Fruit fly (Drosophila melanogaster) whole organism, embryonic: ENCODE results near the gene Cda5.
A peak's percentile ranks its signal among the peaks of the same experiment; 100 is the strongest.

Experiments used
- Abd-B ChIP-seq: fragments of 200-800 bp; sonication (Bioruptor generic); optimal IDR thresholded peaks from 2 replicates; lab custom pipeline; 2018; ENCODE audit warnings: missing biosample characterization, mild to moderate bottlenecking, missing genetic modification characterization, moderate library complexity
- Bgb ChIP-seq: fragments of 200-800 bp; sonication (Bioruptor generic); IDR thresholded peaks from 2 replicates; pipeline ENCODE4 v1.3.6; 2022; ENCODE audit warnings: missing biosample characterization, missing genetic modification characterization; ENCODE audit not compliant: partially characterized antibody
- CG11398 ChIP-seq: fragments of 200-800 bp; sonication (Bioruptor generic); optimal IDR thresholded peaks from 2 replicates; lab custom pipeline; 2016; ENCODE audit warnings: missing biosample characterization, missing genetic modification characterization
- CG12769 ChIP-seq: fragments of 200-800 bp; sonication (Bioruptor generic); optimal IDR thresholded peaks from 2 replicates; lab custom pipeline; 2019; ENCODE audit warnings: missing biosample characterization, mild to moderate bottlenecking, missing genetic modification characterization, moderate library complexity
- CG13424 ChIP-seq: fragments of 200-800 bp; sonication (Bioruptor generic); optimal IDR thresholded peaks from 2 replicates; lab custom pipeline; 2019; ENCODE audit warnings: missing biosample characterization, mild to moderate bottlenecking, missing genetic modification characterization, moderate library complexity
- CG1529 ChIP-seq: fragments of 200-800 bp; sonication (Bioruptor generic); optimal IDR thresholded peaks from 3 replicates; lab custom pipeline; 2018; ENCODE audit warnings: missing biosample characterization, missing genetic modification characterization
- CG15514 ChIP-seq: fragments of 200-800 bp; sonication (Bioruptor generic); optimal IDR thresholded peaks from 3 replicates; lab custom pipeline; 2017; ENCODE audit warnings: missing biosample characterization, missing genetic modification characterization, mild to moderate bottlenecking, moderate library complexity, missing genetic modification reagents
- CG1603 ChIP-seq: fragments of 200-800 bp; sonication (Bioruptor generic); optimal IDR thresholded peaks from 2 replicates; lab custom pipeline; 2019; ENCODE audit warnings: missing biosample characterization, mild to moderate bottlenecking, missing genetic modification characterization, moderate library complexity
- CG16813 ChIP-seq: fragments of 200-800 bp; sonication (Bioruptor generic); IDR thresholded peaks from 3 replicates; pipeline ENCODE4 v1.3.6; 2022; ENCODE audit warnings: missing biosample characterization, missing genetic modification characterization; ENCODE audit not compliant: partially characterized antibody
- CG18764 ChIP-seq: fragments of 200-800 bp; sonication (Bioruptor generic); optimal IDR thresholded peaks from 3 replicates; lab custom pipeline; 2016; ENCODE audit warnings: missing biosample characterization, missing genetic modification characterization
- CG2116 ChIP-seq: fragments of 200-800 bp; sonication (Bioruptor generic); optimal IDR thresholded peaks from 3 replicates; lab custom pipeline; 2018; ENCODE audit warnings: missing biosample characterization, mild to moderate bottlenecking, missing genetic modification characterization
- CG3065 ChIP-seq: fragments of 200-800 bp; sonication (Bioruptor generic); optimal IDR thresholded peaks from 2 replicates; lab custom pipeline; 2016; ENCODE audit warnings: missing biosample characterization, missing genetic modification characterization
- CG3163 ChIP-seq: fragments of 200-800 bp; sonication (Bioruptor generic); optimal IDR thresholded peaks from 3 replicates; lab custom pipeline; 2016; ENCODE audit warnings: missing biosample characterization, missing genetic modification characterization
- CG33213 ChIP-seq: fragments of 200-800 bp; sonication (Bioruptor generic); optimal IDR thresholded peaks from 3 replicates; lab custom pipeline; 2016; ENCODE audit warnings: missing biosample characterization, missing genetic modification characterization
- CG3838 ChIP-seq: fragments of 200-800 bp; sonication (Bioruptor generic); optimal IDR thresholded peaks from 3 replicates; lab custom pipeline; 2016; ENCODE audit warnings: missing biosample characterization, missing genetic modification characterization
- CG6683 ChIP-seq: fragments of 200-800 bp; sonication (Bioruptor generic); optimal IDR thresholded peaks from 2 replicates; lab custom pipeline; 2017; ENCODE audit warnings: missing biosample characterization, mild to moderate bottlenecking, missing genetic modification characterization, missing genetic modification reagents
- CG7372 ChIP-seq: fragments of 200-800 bp; sonication (Bioruptor generic); IDR thresholded peaks from 2 replicates; pipeline ENCODE4 v1.3.6; 2022; ENCODE audit warnings: missing biosample characterization, missing genetic modification characterization
- CG9215 ChIP-seq: fragments of 200-800 bp; sonication (Bioruptor generic); IDR thresholded peaks from 2 replicates; pipeline ENCODE4 v1.3.6; 2022; ENCODE audit warnings: missing biosample characterization, missing genetic modification characterization
- CoRest ChIP-seq: fragments of 200-800 bp; sonication (Bioruptor generic); optimal IDR thresholded peaks from 3 replicates; lab custom pipeline; 2018; ENCODE audit warnings: missing biosample characterization, mild to moderate bottlenecking, missing genetic modification characterization, moderate library complexity
- Dbx ChIP-seq: fragments of 200-800 bp; sonication (Bioruptor generic); IDR thresholded peaks from 3 replicates; pipeline ENCODE4 v1.3.6; 2022; ENCODE audit warnings: missing biosample characterization, missing genetic modification characterization
- Dp ChIP-seq: fragments of 200-800 bp; sonication (Bioruptor generic); optimal IDR thresholded peaks from 2 replicates; lab custom pipeline; 2018; ENCODE audit warnings: missing biosample characterization, mild to moderate bottlenecking, missing genetic modification characterization, moderate library complexity
- Drgx ChIP-seq: fragments of 200-800 bp; sonication (Bioruptor generic); IDR thresholded peaks from 2 replicates; pipeline ENCODE4 v1.3.6; 2022; ENCODE audit warnings: missing biosample characterization, missing genetic modification characterization
- Fer2 ChIP-seq: fragments of 200-800 bp; sonication (Bioruptor generic); optimal IDR thresholded peaks from 2 replicates; lab custom pipeline; 2018; ENCODE audit warnings: missing biosample characterization, mild to moderate bottlenecking, missing genetic modification characterization, moderate library complexity
- Hr3 ChIP-seq: fragments of 200-800 bp; sonication (Bioruptor generic); optimal IDR thresholded peaks from 3 replicates; lab custom pipeline; 2016; ENCODE audit warnings: missing biosample characterization, missing genetic modification characterization
- MESR4 ChIP-seq: fragments of 200-800 bp; sonication (Bioruptor generic); optimal IDR thresholded peaks from 2 replicates; lab custom pipeline; 2018; ENCODE audit warnings: missing biosample characterization, mild to moderate bottlenecking, missing genetic modification characterization, moderate library complexity
- Mrtf ChIP-seq: fragments of 200-800 bp; sonication (Bioruptor generic); IDR thresholded peaks from 3 replicates; pipeline ENCODE4 v1.3.6; 2022; ENCODE audit warnings: missing biosample characterization, missing genetic modification characterization
- Myb ChIP-seq: fragments of 200-800 bp; sonication (Bioruptor generic); optimal IDR thresholded peaks from 2 replicates; lab custom pipeline; 2016; ENCODE audit warnings: missing biosample characterization, missing genetic modification characterization
- NFAT ChIP-seq: fragments of 200-800 bp; sonication (Bioruptor generic); IDR thresholded peaks from 2 replicates; pipeline ENCODE4 v1.3.6; 2022; ENCODE audit warnings: missing biosample characterization, missing genetic modification characterization
- NK7.1 ChIP-seq: fragments of 200-800 bp; sonication (Bioruptor generic); optimal IDR thresholded peaks from 3 replicates; lab custom pipeline; 2016; ENCODE audit warnings: missing biosample characterization, missing genetic modification characterization
- Nf-YB ChIP-seq: fragments of 200-800 bp; sonication (Bioruptor generic); optimal IDR thresholded peaks from 3 replicates; lab custom pipeline; 2019; ENCODE audit warnings: missing biosample characterization, mild to moderate bottlenecking, missing genetic modification characterization, moderate library complexity
- Pdp1 ChIP-seq, 2 experiments: fragments of 200-800 bp; sonication (Bioruptor generic); optimal IDR thresholded peaks; 3 replicates each; lab custom pipeline; 2016; ENCODE audit warnings: missing biosample characterization in 2 of 2, missing genetic modification characterization in 2 of 2, mild to moderate bottlenecking in 1 of 2, moderate library complexity in 1 of 2
- Ptx1 ChIP-seq: fragments of 200-800 bp; sonication (Bioruptor generic); IDR thresholded peaks from 2 replicates; pipeline ENCODE4 v1.3.6; 2022; ENCODE audit warnings: missing biosample characterization, missing genetic modification characterization
- Sry-β ChIP-seq: fragments of 200-800 bp; sonication (Bioruptor generic); optimal IDR thresholded peaks from 2 replicates; lab custom pipeline; 2018; ENCODE audit warnings: missing biosample characterization, mild to moderate bottlenecking, missing genetic modification characterization, moderate library complexity
- Xbp1 ChIP-seq: fragments of 200-800 bp; sonication (Bioruptor generic); optimal IDR thresholded peaks from 3 replicates; lab custom pipeline; 2016; ENCODE audit warnings: missing biosample characterization, mild to moderate bottlenecking, missing genetic modification characterization
- btn ChIP-seq: fragments of 200-800 bp; sonication (Bioruptor generic); optimal IDR thresholded peaks from 2 replicates; lab custom pipeline; 2016; ENCODE audit warnings: missing biosample characterization, missing genetic modification characterization
- cad ChIP-seq: fragments of >200 bp; optimal IDR thresholded peaks from 2 replicates; lab custom pipeline; 2017; ENCODE audit warnings: missing biosample characterization, missing genetic modification characterization
- danr ChIP-seq: fragments of 200-800 bp; sonication (Bioruptor generic); IDR thresholded peaks from 2 replicates; pipeline ENCODE4 v1.3.6; 2022; ENCODE audit warnings: missing biosample characterization, missing genetic modification characterization
- disco-r ChIP-seq: fragments of 200-800 bp; sonication (Bioruptor generic); optimal IDR thresholded peaks from 2 replicates; lab custom pipeline; 2016; ENCODE audit warnings: missing biosample characterization, missing genetic modification characterization
- eve ChIP-seq, 2 experiments: fragments of >200 bp; optimal IDR thresholded peaks; 2 replicates each; lab custom pipeline; 2017; ENCODE audit warnings: missing biosample characterization in 2 of 2, missing genetic modification characterization in 2 of 2
- fru ChIP-seq: fragments of >200 bp; optimal IDR thresholded peaks from 2 replicates; lab custom pipeline; 2017
- grn ChIP-seq: fragments of 200-800 bp; sonication (Bioruptor generic); optimal IDR thresholded peaks from 3 replicates; lab custom pipeline; 2017; ENCODE audit warnings: missing biosample characterization, missing genetic modification characterization
- gsb ChIP-seq: fragments of 200-800 bp; sonication (Bioruptor generic); IDR thresholded peaks from 2 replicates; pipeline ENCODE4 v1.3.6; 2022; ENCODE audit warnings: missing biosample characterization, missing genetic modification characterization
- gt ChIP-seq: fragments of 200-800 bp; sonication (Bioruptor generic); IDR thresholded peaks from 2 replicates; pipeline ENCODE4 v1.3.6; 2022; ENCODE audit warnings: missing biosample characterization, missing genetic modification characterization
- knrl ChIP-seq: fragments of 200-800 bp; sonication (Bioruptor generic); IDR thresholded peaks from 3 replicates; pipeline ENCODE4 v1.3.6; 2022; ENCODE audit warnings: missing biosample characterization, missing genetic modification characterization; ENCODE audit not compliant: partially characterized antibody
- lbe ChIP-seq: fragments of 200-800 bp; sonication (Bioruptor generic); optimal IDR thresholded peaks from 2 replicates; lab custom pipeline; 2016; ENCODE audit warnings: missing biosample characterization, mild to moderate bottlenecking, missing genetic modification characterization
- pfk ChIP-seq: fragments of 200-800 bp; sonication (Bioruptor generic); optimal IDR thresholded peaks from 2 replicates; lab custom pipeline; 2018; ENCODE audit warnings: missing biosample characterization, mild to moderate bottlenecking, missing genetic modification characterization, moderate library complexity
- pita ChIP-seq: fragments of 200-800 bp; sonication (Bioruptor generic); optimal IDR thresholded peaks from 2 replicates; lab custom pipeline; 2017; ENCODE audit warnings: missing biosample characterization, mild to moderate bottlenecking, missing genetic modification characterization
- pum ChIP-seq: fragments of 200-800 bp; sonication (Bioruptor generic); optimal IDR thresholded peaks from 2 replicates; lab custom pipeline; 2016; ENCODE audit warnings: missing biosample characterization, missing genetic modification characterization
- sob ChIP-seq: fragments of 200-800 bp; sonication (Bioruptor generic); IDR thresholded peaks from 2 replicates; pipeline ENCODE4 v1.3.6; 2022; ENCODE audit warnings: missing biosample characterization, missing genetic modification characterization
- tna ChIP-seq: fragments of 200-800 bp; sonication (Bioruptor generic); IDR thresholded peaks from 2 replicates; pipeline ENCODE4 v1.3.6; 2022; ENCODE audit warnings: missing biosample characterization, missing genetic modification characterization; ENCODE audit not compliant: partially characterized antibody
- unc-4 ChIP-seq: fragments of 200-800 bp; sonication (Bioruptor generic); IDR thresholded peaks from 2 replicates; pipeline ENCODE4 v1.3.6; 2022; ENCODE audit warnings: missing biosample characterization, missing genetic modification characterization; ENCODE audit not compliant: partially characterized antibody
- unpg ChIP-seq: fragments of 200-800 bp; sonication (Bioruptor generic); optimal IDR thresholded peaks from 3 replicates; lab custom pipeline; 2018; ENCODE audit warnings: missing biosample characterization, mild to moderate bottlenecking, missing genetic modification characterization, moderate library complexity

Gene Cda5

DNA sequence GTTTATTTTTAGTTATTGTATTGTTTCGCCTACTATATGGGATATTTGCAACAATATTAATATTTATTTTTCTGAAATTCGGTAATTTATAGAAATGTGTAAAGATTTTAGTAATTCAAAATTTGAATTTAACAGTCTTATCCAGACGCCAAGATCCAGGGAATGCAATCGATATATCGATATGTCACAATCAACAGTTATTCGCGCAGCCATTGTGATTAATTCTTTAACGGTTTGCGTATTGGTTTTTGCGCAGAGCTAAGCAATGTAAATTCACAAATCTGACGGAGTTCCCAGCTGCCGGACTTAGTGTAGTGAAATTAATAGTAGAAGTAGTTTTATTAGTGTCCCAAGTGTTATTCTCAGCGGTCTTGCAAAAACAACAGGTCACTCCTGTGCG lies 49.2 kb upstream of the Cda5 start, which contains the start of gene ND-15 (continued):
- TF ChIP-seq Myb (GFP tag; lab: Kevin White, UChicago) (peak; percentile 98), knrl (peak; percentile 73; the same call in 2 of the 3 replicates), disco-r (GFP tag; lab: Kevin White, UChicago) (no peak), CoRest (tag; lab: Kevin White, UChicago) (no peak), CG16813 (peak; percentile 82), tna (GFP tag; lab: Robert Waterston, UW) (peak; percentile 70), Nf-YB (no peak), CG1603 (tag; lab: Kevin White, UChicago) (peak; percentile 65), Mrtf (GFP tag; lab: Robert Waterston, UW) (no peak), Hr3 (no peak), CG3163 (GFP tag; lab: Kevin White, UChicago) (no peak), cad (GFP tag; lab: Kevin White, UChicago) (no peak), Sry-β (GFP tag; lab: Kevin White, UChicago) (no peak), CG11398 (GFP tag; lab: Kevin White, UChicago) (no peak), Dp (GFP tag; lab: Kevin White, UChicago) (peak; percentile 60), unpg (GFP tag; lab: Kevin White, UChicago) (no peak), CG9215 (GFP tag; lab: Robert Waterston, UW) (no peak), pum (no peak), CG33213 (GFP tag; lab: Kevin White, UChicago) (no peak), CG7372 (GFP tag; lab: Robert Waterston, UW) (no peak), gsb (GFP tag; lab: Robert Waterston, UW) (no peak), CG2116 (GFP tag; lab: Kevin White, UChicago) (peak; percentile 93), unc-4 (GFP tag; lab: Robert Waterston, UW) (peak; percentile 80), CG13424 (tag; lab: Kevin White, UChicago) (no peak), Bgb (GFP tag; lab: Robert Waterston, UW) (peak; percentile 90), pita (GFP tag; lab: Kevin White, UChicago) (no peak), grn (GFP tag; lab: Kevin White, UChicago) (no peak), gt (GFP tag; lab: Robert Waterston, UW) (no peak), btn (GFP tag; lab: Kevin White, UChicago) (no peak), Xbp1 (no peak), Pdp1 (GFP tag; optimal IDR thresholded peaks at IDR 0.05; lab: Kevin White, UChicago) (no peak), Ptx1 (GFP tag; lab: Robert Waterston, UW) (no peak), sob (GFP tag; lab: Robert Waterston, UW) (0 out of 2 replicates have a peak, but pooled peaks have one; percentile 15), NFAT (GFP tag; lab: Robert Waterston, UW) (no peak), Drgx (no peak), CG3838 (GFP tag; lab: Kevin White, UChicago) (no peak), Fer2 (tag; lab: Kevin White, UChicago) (no peak), CG3065 (GFP tag; lab: Kevin White, UChicago) (no peak), NK7.1 (no peak), danr (no peak), pfk (GFP tag; lab: Kevin White, UChicago) (no peak), fru (lab: Kevin White, UChicago) (no peak), CG15514 (GFP tag; lab: Kevin White, UChicago) (peak; percentile 86), lbe (GFP tag; lab: Kevin White, UChicago) (no peak), MESR4 (GFP tag; lab: Kevin White, UChicago) (no peak), eve (GFP tag; optimal IDR thresholded peaks at IDR 0.05; lab: Kevin White, UChicago) (no peak), CG6683 (GFP tag; lab: Kevin White, UChicago) (no peak), Abd-B (GFP tag; lab: Kevin White, UChicago) (no peak), CG18764 (GFP tag; lab: Kevin White, UChicago) (no peak), CG1529 (GFP tag; lab: Kevin White, UChicago) (no peak), Dbx (GFP tag; lab: Robert Waterston, UW) (no peak), CG12769 (tag; lab: Kevin White, UChicago) (peak; percentile 74)
